Worm (Caenorhabditis elegans) whole organism, L4 larva: ENCODE results near the gene T26H10.2.

Source experiments
- lin-13 ChIP-seq: fragments of 150-350 bp; optimal IDR thresholded peaks from 2 replicates; lab custom pipeline; 2014; ENCODE audit warnings: missing biosample characterization, missing genetic modification reagents, missing genetic modification characterization
- mxl-3 ChIP-seq: fragments of 200-800 bp; sonication (Bioruptor generic); optimal IDR thresholded peaks from 2 replicates; lab custom pipeline; 2018; ENCODE audit warnings: mild to moderate bottlenecking, missing genetic modification characterization, missing compliant biosample characterization
- nhr-237 ChIP-seq: sonication (generic microtip); optimal IDR thresholded peaks from 2 replicates; lab custom pipeline; 2017; ENCODE audit warnings: missing biosample characterization, missing genetic modification characterization
- nhr-25 ChIP-seq: sonication (generic microtip); optimal IDR thresholded peaks from 2 replicates; lab custom pipeline; 2017; ENCODE audit warnings: missing genetic modification characterization, mild to moderate bottlenecking, missing compliant biosample characterization, antibody characterized with exemption, moderate library complexity, borderline replicate concordance; ENCODE audit not compliant: insufficient read depth
- nhr-76 ChIP-seq: fragments of 150-350 bp; optimal IDR thresholded peaks from 2 replicates; lab custom pipeline; 2014; ENCODE audit warnings: missing biosample characterization, missing genetic modification characterization
- zip-11 ChIP-seq: fragments of 200-800 bp; sonication (Bioruptor generic); IDR thresholded peaks from 2 replicates; pipeline ENCODE4 v1.3.6; 2022; ENCODE audit warnings: missing genetic modification characterization, missing compliant biosample characterization

DNA sequence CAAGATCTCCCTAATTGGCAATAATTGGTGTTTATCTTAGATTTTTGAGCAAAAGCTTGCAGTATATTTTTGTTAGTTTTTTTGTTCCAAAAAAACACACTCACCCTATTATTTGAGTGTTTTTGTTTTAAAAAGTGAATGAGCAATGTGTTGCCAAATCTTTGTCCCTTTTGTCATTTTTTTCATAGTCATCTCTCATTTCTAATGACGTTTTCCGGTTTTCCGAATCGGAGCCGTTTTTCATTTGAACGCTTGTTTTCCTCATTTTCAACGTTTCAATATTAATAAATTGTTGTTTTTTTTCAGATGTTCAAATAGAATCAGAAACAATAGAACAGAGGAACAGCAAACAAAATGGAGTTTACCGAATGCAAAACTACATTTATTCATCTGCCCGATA, 14.0 kb upstream of the T26H10.2 start, which contains the start of gene dmsr-1:
- TF ChIP-seq mxl-3 (GFP tag; lab: Kevin White, UChicago) (no peak), lin-13 (no peak), nhr-25 (tag; lab: Kevin White, UChicago) (no peak), zip-11 (GFP tag; lab: Robert Waterston, UW) (no peak), nhr-237 (tag; lab: Kevin White, UChicago) (no peak), nhr-76 (tag; lab: Kevin White, UChicago) (no peak)
